Fruit fly (Drosophila melanogaster) S2 (cell line): ENCODE measurements around the gene Unc-115a.

Source experiments
- CG8478 ChIP-seq: fragments of >200 bp; optimal IDR thresholded peaks from 2 replicates; lab custom pipeline; 2018
- CTCF ChIP-seq, 2 experiments: fragments of >200 bp; optimal IDR thresholded peaks; 2 replicates each; lab custom pipeline; 2018

dm6 chr3R:9745442-9745841 lies 40.2 kb upstream of the Unc-115a start:
- no peak for TF ChIP-seq CG8478 (lab: Kevin White, UChicago)
- TF ChIP-seq CTCF (optimal IDR thresholded peaks at IDR 0.05; lab: Kevin White, UChicago) = no peak
